Worm (Caenorhabditis elegans): ENCODE data around the gene feh-1.
"Not testable (repeated sequence)": the region's sequence is repeated elsewhere in the genome, so short reads cannot be mapped to it uniquely, and the experiment has no call there.

The feh-1 gene

DNA sequence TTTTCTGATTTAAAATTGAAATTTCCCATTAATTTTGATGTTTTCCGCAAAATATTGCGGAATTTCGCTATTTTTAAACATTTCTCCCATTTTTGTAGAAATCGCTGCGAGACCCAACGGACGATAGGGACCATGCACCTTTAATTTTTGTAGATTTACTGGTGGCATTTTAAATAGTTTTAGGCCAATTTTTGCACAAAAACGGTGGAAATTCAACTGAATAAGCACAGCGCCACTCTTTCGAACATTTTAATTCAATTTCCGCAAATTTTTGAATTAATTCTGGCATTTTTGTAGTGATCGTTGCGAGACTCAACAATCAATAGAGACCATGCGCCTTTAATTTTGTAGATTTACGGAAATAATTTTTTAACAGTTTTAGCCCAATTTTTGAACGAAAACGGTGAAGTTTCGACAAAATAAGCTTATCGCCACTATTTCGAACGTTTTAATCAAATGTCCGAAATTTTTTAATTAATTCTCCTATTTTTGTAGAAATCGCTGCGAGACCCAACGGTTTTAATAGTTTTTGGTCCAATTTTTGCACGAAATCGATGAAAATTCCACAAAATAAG is 48.9 kb downstream of the feh-1 start:
- no peak for TF ChIP-seq ref-1 (GFP tag; conservative IDR thresholded peaks at IDR 0.05)
- TF ChIP-seq tab-1 (GFP tag; IDR thresholded peaks at IDR 0.05) = no peak
- no peak for TF ChIP-seq med-1 (GFP tag; optimal IDR thresholded peaks at IDR 0.05; ENCODE audit: insufficient read depth)
- TF ChIP-seq klf-2 (GFP tag; conservative IDR thresholded peaks at IDR 0.05) = no peak

DNA sequence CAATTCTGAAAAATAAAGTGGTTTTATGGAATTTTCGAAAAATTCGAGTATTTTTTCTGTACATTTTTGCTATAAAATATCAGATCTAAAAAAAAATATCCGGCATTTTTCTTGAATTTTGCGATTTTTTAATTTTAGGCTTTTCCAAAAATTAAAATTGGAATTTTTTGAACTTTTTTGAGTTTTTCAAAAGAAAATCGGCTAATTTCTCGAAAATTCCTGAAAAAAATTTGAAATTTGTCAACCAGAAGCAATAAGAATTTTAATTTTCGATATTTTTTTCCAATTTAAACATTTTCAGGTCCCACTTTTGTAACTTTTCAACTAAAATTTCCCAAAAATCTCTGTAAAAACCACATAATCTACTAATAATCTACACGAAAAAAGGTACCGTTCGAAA is 54.0 kb downstream of the feh-1 start, which contains the start of gene Y71H2B.11:
Gene Y71H2B.11, plus strand, starts transcription at position 301 of the 400 bp plus-strand sequence.
- TF ChIP-seq ztf-29 (GFP tag; IDR thresholded peaks at IDR 0.05) = no peak
- TF ChIP-seq med-1 (GFP tag; optimal IDR thresholded peaks at IDR 0.05; ENCODE audit: insufficient read depth) = no peak
- TF ChIP-seq cog-1 (tag; optimal IDR thresholded peaks at IDR 0.05) = no peak
- no peak for TF ChIP-seq ztf-23 (GFP tag; IDR thresholded peaks at IDR 0.05)
- TF ChIP-seq ref-1 (GFP tag; conservative IDR thresholded peaks at IDR 0.05) = no peak
- TF ChIP-seq klf-2 (GFP tag; conservative IDR thresholded peaks at IDR 0.05) = no peak
- TF ChIP-seq tab-1 (GFP tag; IDR thresholded peaks at IDR 0.05) = no peak
- no peak for TF ChIP-seq flt-1 (GFP tag; IDR thresholded peaks at IDR 0.05)
- TF ChIP-seq T22C8.4 (GFP tag; IDR thresholded peaks at IDR 0.05) = no peak

DNA sequence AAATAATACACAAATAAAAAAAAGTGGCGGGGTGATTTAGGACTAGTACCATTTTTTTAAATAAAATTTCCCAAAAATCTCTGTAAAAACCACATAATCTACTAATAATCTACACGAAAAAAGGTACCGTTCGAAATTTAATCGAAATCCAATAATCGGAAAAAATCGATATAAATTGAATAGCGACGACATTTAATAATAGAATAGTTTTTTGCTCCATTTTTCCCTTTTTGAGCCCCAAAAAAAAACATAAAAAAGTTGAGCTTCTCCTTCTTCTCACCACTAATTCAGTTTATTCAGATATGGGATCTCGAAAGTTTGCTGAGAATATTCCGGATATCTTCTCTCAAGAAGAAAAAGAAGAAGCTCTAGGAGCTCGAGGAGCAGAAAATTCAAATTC is 58.0 kb downstream of the feh-1 start, which contains the start of gene Y71H2B.5:
Gene Y71H2B.5, plus strand, starts transcription at position 301 of the 400 bp plus-strand sequence.
- TF ChIP-seq klf-2 (GFP tag; conservative IDR thresholded peaks at IDR 0.05); tab-1 (GFP tag; IDR thresholded peaks at IDR 0.05); ztf-23 (GFP tag; IDR thresholded peaks at IDR 0.05): not testable (repeated sequence)

Measured in whole organism, midembryonic.